Fruit fly (Drosophila melanogaster) whole organism, adult: ENCODE data around the gene emc.

Experiments
- CG11617 ChIP-seq: fragments of 200-800 bp; sonication (Bioruptor generic); optimal IDR thresholded peaks from 2 replicates; lab custom pipeline; 2017; ENCODE audit warnings: mild to moderate bottlenecking, missing biosample characterization, missing genetic modification reagents, missing genetic modification characterization
- CG12768 ChIP-seq: fragments of 200-800 bp; sonication (Bioruptor generic); optimal IDR thresholded peaks from 2 replicates; lab custom pipeline; 2017; ENCODE audit warnings: missing biosample characterization, missing genetic modification characterization, mild to moderate bottlenecking, moderate library complexity, missing genetic modification reagents
- CG14711 ChIP-seq: fragments of 200-800 bp; sonication (Bioruptor generic); optimal IDR thresholded peaks from 2 replicates; lab custom pipeline; 2018; ENCODE audit warnings: missing biosample characterization, mild to moderate bottlenecking, missing genetic modification characterization, moderate library complexity
- CG1620 ChIP-seq: fragments of 200-800 bp; sonication (Bioruptor generic); optimal IDR thresholded peaks from 2 replicates; lab custom pipeline; 2016; ENCODE audit warnings: missing biosample characterization, missing genetic modification characterization
- CG33017 ChIP-seq: fragments of 200-800 bp; sonication (Bioruptor generic); optimal IDR thresholded peaks from 2 replicates; lab custom pipeline; 2018; ENCODE audit warnings: missing biosample characterization, mild to moderate bottlenecking, missing genetic modification characterization, moderate library complexity
- CG5204 ChIP-seq: fragments of 200-800 bp; sonication (Bioruptor generic); optimal IDR thresholded peaks from 2 replicates; lab custom pipeline; 2016; ENCODE audit warnings: missing biosample characterization, missing genetic modification characterization
- CG7045 ChIP-seq: fragments of 200-800 bp; sonication (Bioruptor generic); optimal IDR thresholded peaks from 2 replicates; lab custom pipeline; 2017; ENCODE audit warnings: missing biosample characterization, mild to moderate bottlenecking, missing genetic modification characterization
- CG7101 ChIP-seq: fragments of 200-800 bp; sonication (Bioruptor generic); optimal IDR thresholded peaks from 2 replicates; lab custom pipeline; 2018; ENCODE audit warnings: missing biosample characterization, mild to moderate bottlenecking, missing genetic modification characterization, moderate library complexity
- Clk ChIP-seq: fragments of 200-800 bp; sonication (Bioruptor generic); optimal IDR thresholded peaks from 2 replicates; lab custom pipeline; 2017; ENCODE audit warnings: missing biosample characterization, missing genetic modification characterization
- Crg-1 ChIP-seq: fragments of 200-800 bp; sonication (Bioruptor generic); optimal IDR thresholded peaks from 2 replicates; lab custom pipeline; 2016; ENCODE audit warnings: missing biosample characterization, missing genetic modification characterization
- Hr96 ChIP-seq: fragments of 200-800 bp; sonication (Bioruptor generic); optimal IDR thresholded peaks from 2 replicates; lab custom pipeline; 2016; ENCODE audit warnings: missing biosample characterization, missing genetic modification characterization
- Mnt ChIP-seq: fragments of 200-800 bp; sonication (Bioruptor generic); optimal IDR thresholded peaks from 2 replicates; lab custom pipeline; 2016; ENCODE audit warnings: missing biosample characterization, mild to moderate bottlenecking, missing genetic modification characterization
- bab1 ChIP-seq: fragments of 200-800 bp; sonication (Bioruptor generic); optimal IDR thresholded peaks from 3 replicates; lab custom pipeline; 2019; ENCODE audit warnings: missing biosample characterization, mild to moderate bottlenecking, missing genetic modification characterization, moderate library complexity
- cic ChIP-seq: fragments of 200-800 bp; sonication (Bioruptor generic); optimal IDR thresholded peaks from 2 replicates; lab custom pipeline; 2017; ENCODE audit warnings: missing biosample characterization, mild to moderate bottlenecking, missing genetic modification characterization, moderate library complexity
- cnc ChIP-seq, 2 experiments: fragments of >200 bp; optimal IDR thresholded peaks; 2 replicates each; lab custom pipeline; 2017
- kay ChIP-seq: fragments of 200-800 bp; sonication (Bioruptor generic); peaks from one replicate; lab custom pipeline; 2016; ENCODE audit warnings: missing biosample characterization, missing genetic modification characterization, borderline replicate concordance
- ovo ChIP-seq: fragments of 200-800 bp; sonication (Bioruptor generic); optimal IDR thresholded peaks from 2 replicates; lab custom pipeline; 2016; ENCODE audit warnings: missing biosample characterization, missing genetic modification characterization
- pad ChIP-seq: fragments of 200-800 bp; sonication (Bioruptor generic); optimal IDR thresholded peaks from 3 replicates; lab custom pipeline; 2017; ENCODE audit warnings: missing biosample characterization, missing genetic modification characterization, mild to moderate bottlenecking, moderate library complexity, missing genetic modification reagents
- tj ChIP-seq: fragments of 200-800 bp; sonication (Bioruptor generic); optimal IDR thresholded peaks from 3 replicates; lab custom pipeline; 2017; ENCODE audit warnings: missing biosample characterization, mild to moderate bottlenecking, missing genetic modification characterization, moderate library complexity
- toe ChIP-seq: fragments of 200-800 bp; sonication (Bioruptor generic); optimal IDR thresholded peaks from 2 replicates; lab custom pipeline; 2016; ENCODE audit warnings: missing biosample characterization, missing genetic modification characterization

emc gene

dm6 chr3L:766293-766664, 17.1 kb downstream of the emc start:
- TF ChIP-seq CG7101 (tag; lab: Kevin White, UChicago): peak; percentile 19
- TF ChIP-seq Clk (GFP tag; lab: Kevin White, UChicago): peak; percentile 15
- TF ChIP-seq tj (GFP tag; lab: Kevin White, UChicago): no peak
- peak; percentile 7 for TF ChIP-seq CG33017 (tag; lab: Kevin White, UChicago)

- no peak for TF ChIP-seq cnc (optimal IDR thresholded peaks at IDR 0.05; lab: Kevin White, UChicago)
- TF ChIP-seq CG7101 (tag; lab: Kevin White, UChicago): no peak
Observed at dm6 chr3L:766884-767283, 17.7 kb downstream of the emc start.

DNA sequence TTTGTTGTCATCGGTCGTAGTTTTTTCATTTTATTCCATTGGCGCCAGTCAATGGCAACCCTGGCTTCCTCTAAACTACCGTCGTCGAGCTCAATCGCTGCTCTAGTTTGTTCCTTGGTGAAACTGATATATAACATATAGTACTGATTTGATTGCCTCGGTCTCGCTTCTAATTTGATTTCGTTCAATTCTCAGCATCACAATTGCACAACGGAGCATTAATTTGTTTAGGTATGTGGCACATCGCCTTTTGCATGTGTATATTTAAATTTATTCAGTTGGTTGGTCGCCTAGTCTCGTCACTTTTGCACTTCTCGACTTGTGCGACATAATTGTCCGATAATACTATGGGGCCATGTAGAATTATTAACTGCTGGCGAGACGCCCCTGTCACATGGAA, 18.5 kb downstream of the emc start:
- TF ChIP-seq pad (GFP tag; lab: Kevin White, UChicago) (no peak), Mnt (GFP tag; lab: Kevin White, UChicago) (no peak), Crg-1 (GFP tag; lab: Kevin White, UChicago) (no peak), Hr96 (GFP tag; lab: Kevin White, UChicago) (no peak), CG12768 (GFP tag; lab: Kevin White, UChicago) (no peak), CG1620 (no peak), CG14711 (tag; lab: Kevin White, UChicago) (no peak), kay (GFP tag; lab: Kevin White, UChicago) (no peak), cic (GFP tag; lab: Kevin White, UChicago) (no peak), Clk (GFP tag; lab: Kevin White, UChicago) (no peak), CG7101 (tag; lab: Kevin White, UChicago) (no peak), bab1 (GFP tag; lab: Kevin White, UChicago) (no peak), cnc (optimal IDR thresholded peaks at IDR 0.05; lab: Kevin White, UChicago) (no peak), CG7045 (GFP tag; lab: Kevin White, UChicago) (no peak), tj (GFP tag; lab: Kevin White, UChicago) (no peak), toe (GFP tag; lab: Kevin White, UChicago) (no peak)

DNA sequence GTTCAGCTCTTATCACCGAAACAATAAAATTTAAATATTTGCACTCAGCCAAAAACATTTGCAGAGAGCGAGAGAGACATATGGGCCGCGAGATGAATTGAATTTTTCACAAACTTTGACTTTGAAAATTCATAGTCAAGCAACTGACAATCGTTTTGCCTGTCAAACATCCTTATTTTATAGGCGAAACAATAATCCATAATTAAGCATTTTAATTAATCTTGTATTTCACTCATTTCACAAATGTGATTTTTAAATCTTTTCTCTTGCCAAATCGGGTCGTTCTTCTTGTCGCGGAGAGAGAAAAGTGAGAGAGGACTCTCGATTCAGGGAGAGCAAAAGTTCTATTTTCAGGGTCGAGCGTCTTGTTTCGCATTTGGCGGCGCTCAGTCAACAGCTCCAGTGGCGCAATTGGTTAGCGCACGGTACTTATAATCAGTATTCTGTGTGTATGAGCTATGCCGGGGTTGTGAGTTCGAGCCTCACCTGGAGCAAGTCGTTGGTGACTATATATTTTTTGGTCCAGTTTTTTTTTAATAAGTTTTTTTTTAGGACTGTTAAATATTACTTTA, 20.0 kb downstream of the emc start:
- TF ChIP-seq cic (GFP tag; lab: Kevin White, UChicago) (no peak), CG11617 (GFP tag; lab: Kevin White, UChicago) (no peak), CG7101 (tag; lab: Kevin White, UChicago) (no peak), CG5204 (GFP tag; lab: Kevin White, UChicago) (no peak), CG7045 (GFP tag; lab: Kevin White, UChicago) (no peak), Clk (GFP tag; lab: Kevin White, UChicago) (no peak), Mnt (GFP tag; lab: Kevin White, UChicago) (no peak), cnc (optimal IDR thresholded peaks at IDR 0.05; lab: Kevin White, UChicago) (no peak)

- no peak for TF ChIP-seq CG11617 (GFP tag; lab: Kevin White, UChicago)
- TF ChIP-seq tj (GFP tag; lab: Kevin White, UChicago): no peak
- TF ChIP-seq kay (GFP tag; lab: Kevin White, UChicago): no peak
- TF ChIP-seq Hr96 (GFP tag; lab: Kevin White, UChicago): no peak
- no peak for TF ChIP-seq pad (GFP tag; lab: Kevin White, UChicago)
- no peak for TF ChIP-seq CG12768 (GFP tag; lab: Kevin White, UChicago)
- no peak for TF ChIP-seq Crg-1 (GFP tag; lab: Kevin White, UChicago)
- TF ChIP-seq cic (GFP tag; lab: Kevin White, UChicago): no peak
- TF ChIP-seq CG14711 (tag; lab: Kevin White, UChicago): no peak
- TF ChIP-seq Mnt (GFP tag; lab: Kevin White, UChicago): no peak
- TF ChIP-seq CG7045 (GFP tag; lab: Kevin White, UChicago): no peak
- no peak for TF ChIP-seq CG33017 (tag; lab: Kevin White, UChicago)
- TF ChIP-seq ovo (GFP tag; lab: Kevin White, UChicago): no peak
- TF ChIP-seq toe (GFP tag; lab: Kevin White, UChicago): no peak
- TF ChIP-seq bab1 (GFP tag; lab: Kevin White, UChicago): no peak
- no peak for TF ChIP-seq Clk (GFP tag; lab: Kevin White, UChicago)
- TF ChIP-seq CG5204 (GFP tag; lab: Kevin White, UChicago): no peak
- TF ChIP-seq cnc (optimal IDR thresholded peaks at IDR 0.05; lab: Kevin White, UChicago): no peak
- TF ChIP-seq CG1620: no peak
- TF ChIP-seq CG7101 (tag; lab: Kevin White, UChicago): no peak
Observed at dm6 chr3L:770157-770672, 21.0 kb downstream of the emc start.

- TF ChIP-seq tj (GFP tag; lab: Kevin White, UChicago) (no peak), bab1 (GFP tag; lab: Kevin White, UChicago) (no peak), cnc (optimal IDR thresholded peaks at IDR 0.05; lab: Kevin White, UChicago) (no peak), cic (GFP tag; lab: Kevin White, UChicago) (no peak), CG33017 (tag; lab: Kevin White, UChicago) (no peak), CG11617 (GFP tag; lab: Kevin White, UChicago) (no peak), Hr96 (GFP tag; lab: Kevin White, UChicago) (no peak), CG7101 (tag; lab: Kevin White, UChicago) (no peak), CG12768 (GFP tag; lab: Kevin White, UChicago) (no peak), kay (GFP tag; lab: Kevin White, UChicago) (no peak), Mnt (GFP tag; lab: Kevin White, UChicago) (no peak), pad (GFP tag; lab: Kevin White, UChicago) (no peak)
Observed at dm6 chr3L:771361-771760, 22.2 kb downstream of the emc start.
